Fruit fly (Drosophila melanogaster) whole organism, embryonic: ENCODE measurements around the gene CG10570.

ENCODE experiments used
- ATbp ChIP-seq: fragments of 200-800 bp; sonication (Bioruptor generic); optimal IDR thresholded peaks from 2 replicates; lab custom pipeline; 2017; ENCODE audit warnings: missing biosample characterization, mild to moderate bottlenecking, missing genetic modification characterization, missing genetic modification reagents
- BEAF-32 ChIP-seq: fragments of 200-800 bp; sonication (Bioruptor generic); optimal IDR thresholded peaks from 3 replicates; lab custom pipeline; 2017; ENCODE audit warnings: missing biosample characterization, missing genetic modification characterization, mild to moderate bottlenecking, moderate library complexity, missing genetic modification reagents
- Bteb2 ChIP-seq: fragments of 200-800 bp; sonication (Bioruptor generic); optimal IDR thresholded peaks from 2 replicates; lab custom pipeline; 2016; ENCODE audit warnings: missing biosample characterization, missing genetic modification characterization
- CG10147 ChIP-seq: fragments of 200-800 bp; sonication (Bioruptor generic); optimal IDR thresholded peaks from 2 replicates; lab custom pipeline; 2019; ENCODE audit warnings: missing biosample characterization, mild to moderate bottlenecking, missing genetic modification characterization, moderate library complexity
- CG10321 ChIP-seq: fragments of 200-800 bp; sonication (Bioruptor generic); IDR thresholded peaks from 2 replicates; pipeline ENCODE4 v1.3.6; 2022; ENCODE audit warnings: missing biosample characterization, missing genetic modification characterization
- CG11085 ChIP-seq: fragments of 200-800 bp; sonication (Bioruptor generic); IDR thresholded peaks from 2 replicates; pipeline ENCODE4 v1.3.6; 2022; ENCODE audit warnings: missing biosample characterization, missing genetic modification characterization
- CG12155 ChIP-seq: fragments of 200-800 bp; sonication (Bioruptor generic); optimal IDR thresholded peaks from 3 replicates; lab custom pipeline; 2016; ENCODE audit warnings: missing biosample characterization, missing genetic modification characterization
- CG12219 ChIP-seq: fragments of 200-800 bp; sonication (Bioruptor generic); optimal IDR thresholded peaks from 3 replicates; lab custom pipeline; 2018; ENCODE audit warnings: missing biosample characterization, mild to moderate bottlenecking, missing genetic modification characterization
- CG13424 ChIP-seq: fragments of 200-800 bp; sonication (Bioruptor generic); optimal IDR thresholded peaks from 2 replicates; lab custom pipeline; 2019; ENCODE audit warnings: missing biosample characterization, mild to moderate bottlenecking, missing genetic modification characterization, moderate library complexity
- CG14014 ChIP-seq: fragments of 200-800 bp; sonication (Bioruptor generic); IDR thresholded peaks from 2 replicates; pipeline ENCODE4 v1.3.6; 2022; ENCODE audit warnings: missing biosample characterization, missing genetic modification characterization
- CG14667 ChIP-seq: fragments of 200-800 bp; sonication (Bioruptor generic); IDR thresholded peaks from 2 replicates; pipeline ENCODE4 v1.3.6; 2022; ENCODE audit warnings: missing biosample characterization, missing genetic modification characterization
- CG15696 ChIP-seq: fragments of 200-800 bp; sonication (Bioruptor generic); optimal IDR thresholded peaks from 2 replicates; lab custom pipeline; 2019; ENCODE audit warnings: missing biosample characterization, mild to moderate bottlenecking, missing genetic modification characterization, moderate library complexity
- CG17186 ChIP-seq: fragments of 200-800 bp; sonication (Bioruptor generic); optimal IDR thresholded peaks from 3 replicates; lab custom pipeline; 2017; ENCODE audit warnings: missing biosample characterization, missing genetic modification reagents, missing genetic modification characterization
- CG17361 ChIP-seq: fragments of 200-800 bp; sonication (Bioruptor generic); IDR thresholded peaks from 3 replicates; pipeline ENCODE4 v1.3.6; 2022; ENCODE audit warnings: missing biosample characterization, missing genetic modification characterization
- CG30020 ChIP-seq: fragments of 200-800 bp; optimal IDR thresholded peaks from 2 replicates; lab custom pipeline; 2019; ENCODE audit warnings: missing biosample characterization, mild to moderate bottlenecking, missing genetic modification characterization, moderate library complexity
- CG31365 ChIP-seq: fragments of 200-800 bp; sonication (Bioruptor generic); optimal IDR thresholded peaks from 2 replicates; lab custom pipeline; 2018; ENCODE audit warnings: missing biosample characterization, mild to moderate bottlenecking, missing genetic modification characterization
- CG34422 ChIP-seq: fragments of 200-800 bp; sonication (Bioruptor generic); IDR thresholded peaks from 3 replicates; pipeline ENCODE4 v1.3.6; 2022; ENCODE audit warnings: missing biosample characterization, missing genetic modification characterization
- CG4404 ChIP-seq: fragments of 200-800 bp; sonication (Bioruptor generic); IDR thresholded peaks from 2 replicates; pipeline ENCODE4 v1.3.6; 2022; ENCODE audit warnings: missing biosample characterization, missing genetic modification characterization
- CG4424 ChIP-seq: fragments of 200-800 bp; sonication (Bioruptor generic); optimal IDR thresholded peaks from 3 replicates; lab custom pipeline; 2016; ENCODE audit warnings: missing biosample characterization, missing genetic modification characterization
- CG4730 ChIP-seq: fragments of 200-800 bp; sonication (Bioruptor generic); IDR thresholded peaks from 2 replicates; pipeline ENCODE4 v1.3.6; 2022; ENCODE audit warnings: missing biosample characterization, missing genetic modification characterization
- CG6689 ChIP-seq: fragments of 200-800 bp; sonication (Bioruptor generic); IDR thresholded peaks from 2 replicates; pipeline ENCODE4 v1.3.6; 2022; ENCODE audit warnings: missing biosample characterization, missing genetic modification characterization
- CG7372 ChIP-seq: fragments of 200-800 bp; sonication (Bioruptor generic); IDR thresholded peaks from 2 replicates; pipeline ENCODE4 v1.3.6; 2022; ENCODE audit warnings: missing biosample characterization, missing genetic modification characterization
- CG7963 ChIP-seq: fragments of 200-800 bp; sonication (Bioruptor generic); IDR thresholded peaks from 3 replicates; pipeline ENCODE4 v1.3.6; 2022; ENCODE audit warnings: missing biosample characterization, missing genetic modification characterization; ENCODE audit not compliant: partially characterized antibody
- CG9437 ChIP-seq: fragments of 200-800 bp; sonication (Bioruptor generic); optimal IDR thresholded peaks from 2 replicates; lab custom pipeline; 2018; ENCODE audit warnings: missing biosample characterization, mild to moderate bottlenecking, missing genetic modification characterization
- CG9932 ChIP-seq: fragments of 200-800 bp; sonication (Bioruptor generic); IDR thresholded peaks from 2 replicates; pipeline ENCODE4 v1.3.6; 2022; ENCODE audit warnings: missing biosample characterization, missing genetic modification characterization
- CoRest ChIP-seq: fragments of 200-800 bp; sonication (Bioruptor generic); optimal IDR thresholded peaks from 3 replicates; lab custom pipeline; 2018; ENCODE audit warnings: missing biosample characterization, mild to moderate bottlenecking, missing genetic modification characterization, moderate library complexity
- HLH54F ChIP-seq: fragments of 200-800 bp; sonication (Bioruptor generic); optimal IDR thresholded peaks from 3 replicates; lab custom pipeline; 2016; ENCODE audit warnings: missing biosample characterization, missing genetic modification characterization
- Hand ChIP-seq: fragments of 200-800 bp; sonication (Bioruptor generic); optimal IDR thresholded peaks from 2 replicates; lab custom pipeline; 2017; ENCODE audit warnings: mild to moderate bottlenecking, missing biosample characterization, missing genetic modification reagents, missing genetic modification characterization
- Hmr ChIP-seq: fragments of 200-800 bp; sonication (Bioruptor generic); optimal IDR thresholded peaks from 3 replicates; lab custom pipeline; 2017; ENCODE audit warnings: mild to moderate bottlenecking, missing biosample characterization, missing genetic modification reagents, missing genetic modification characterization
- Jarid2 ChIP-seq: fragments of 200-800 bp; sonication (Bioruptor generic); optimal IDR thresholded peaks from 3 replicates; lab custom pipeline; 2017; ENCODE audit warnings: mild to moderate bottlenecking, missing biosample characterization, missing genetic modification reagents, missing genetic modification characterization
- Lim3 ChIP-seq: fragments of 200-800 bp; sonication (Bioruptor generic); IDR thresholded peaks from 2 replicates; pipeline ENCODE4 v1.3.6; 2022; ENCODE audit warnings: missing biosample characterization, missing genetic modification characterization
- NC2β ChIP-seq: fragments of 200-800 bp; sonication (Bioruptor generic); optimal IDR thresholded peaks from 2 replicates; lab custom pipeline; 2016; ENCODE audit warnings: missing biosample characterization, missing genetic modification characterization
- Nf-YC ChIP-seq: fragments of 200-800 bp; optimal IDR thresholded peaks from 3 replicates; lab custom pipeline; 2019; ENCODE audit warnings: missing biosample characterization, mild to moderate bottlenecking, missing genetic modification characterization, moderate library complexity
- NfI ChIP-seq: fragments of 200-800 bp; sonication (Bioruptor generic); optimal IDR thresholded peaks from 3 replicates; lab custom pipeline; 2018; ENCODE audit warnings: missing biosample characterization, mild to moderate bottlenecking, missing genetic modification characterization, moderate library complexity
- Six4 ChIP-seq: fragments of 200-800 bp; sonication (Bioruptor generic); optimal IDR thresholded peaks from 2 replicates; lab custom pipeline; 2016; ENCODE audit warnings: missing biosample characterization, missing genetic modification characterization
- Sox100B ChIP-seq: fragments of 200-800 bp; sonication (Bioruptor generic); optimal IDR thresholded peaks from 3 replicates; lab custom pipeline; 2018; ENCODE audit warnings: missing biosample characterization, mild to moderate bottlenecking, missing genetic modification characterization
- Tbp ChIP-seq: fragments of >200 bp; optimal IDR thresholded peaks from 2 replicates; lab custom pipeline; 2018; ENCODE audit warnings: missing biosample characterization, missing genetic modification characterization
- ac ChIP-seq: fragments of 200-800 bp; sonication (Bioruptor generic); optimal IDR thresholded peaks from 3 replicates; lab custom pipeline; 2017; ENCODE audit warnings: missing biosample characterization, mild to moderate bottlenecking, missing genetic modification characterization
- aop ChIP-seq: fragments of 200-800 bp; sonication (Bioruptor generic); IDR thresholded peaks from 2 replicates; pipeline ENCODE4 v1.3.6; 2022; ENCODE audit warnings: missing biosample characterization, missing genetic modification characterization
- br ChIP-seq: fragments of >200 bp; optimal IDR thresholded peaks from 2 replicates; lab custom pipeline; 2017
- dan ChIP-seq: fragments of 200-800 bp; sonication (Bioruptor generic); IDR thresholded peaks from 2 replicates; pipeline ENCODE4 v1.3.6; 2022; ENCODE audit warnings: missing biosample characterization, missing genetic modification characterization
- fd102C ChIP-seq: fragments of 200-800 bp; sonication (Bioruptor generic); optimal IDR thresholded peaks from 2 replicates; lab custom pipeline; 2018; ENCODE audit warnings: missing biosample characterization, mild to moderate bottlenecking, missing genetic modification characterization, moderate library complexity
- gfzf ChIP-seq: fragments of 200-800 bp; sonication (Bioruptor generic); optimal IDR thresholded peaks from 2 replicates; lab custom pipeline; 2016; ENCODE audit warnings: missing biosample characterization, mild to moderate bottlenecking, missing genetic modification characterization, moderate library complexity
- gt ChIP-seq: fragments of 200-800 bp; sonication (Bioruptor generic); IDR thresholded peaks from 2 replicates; pipeline ENCODE4 v1.3.6; 2022; ENCODE audit warnings: missing biosample characterization, missing genetic modification characterization
- kay ChIP-seq: fragments of 200-800 bp; sonication (Bioruptor generic); optimal IDR thresholded peaks from 2 replicates; lab custom pipeline; 2016; ENCODE audit warnings: missing biosample characterization, missing genetic modification characterization
- phol ChIP-seq: fragments of 200-800 bp; sonication (Bioruptor generic); optimal IDR thresholded peaks from 3 replicates; lab custom pipeline; 2018; ENCODE audit warnings: missing biosample characterization, mild to moderate bottlenecking, missing genetic modification characterization, moderate library complexity
- pnt ChIP-seq: fragments of 200-800 bp; sonication (Bioruptor generic); optimal IDR thresholded peaks from 3 replicates; lab custom pipeline; 2016; ENCODE audit warnings: missing biosample characterization, missing genetic modification characterization
- prd ChIP-seq, 3 experiments: fragments of >200 bp in 2 of 3; fragments of 200-800 bp in 1 of 3; sonication (Bioruptor generic) in 1 of 3; optimal IDR thresholded peaks in 2 of 3; IDR thresholded peaks in 1 of 3; 2 replicates in 2 of 3; 3 replicates in 1 of 3; pipeline versions ENCODE4 v1.3.6 to Lab custom; 2017 to 2022; ENCODE audit warnings: missing biosample characterization in 1 of 3, missing genetic modification characterization in 1 of 3
- repo ChIP-seq: fragments of 200-800 bp; sonication (Bioruptor generic); optimal IDR thresholded peaks from 2 replicates; lab custom pipeline; 2016; ENCODE audit warnings: missing biosample characterization, missing genetic modification characterization
- ro ChIP-seq: fragments of 200-800 bp; sonication (Bioruptor generic); IDR thresholded peaks from 2 replicates; pipeline ENCODE4 v1.3.6; 2022; ENCODE audit warnings: missing biosample characterization, missing genetic modification characterization
- unpg ChIP-seq: fragments of 200-800 bp; sonication (Bioruptor generic); optimal IDR thresholded peaks from 3 replicates; lab custom pipeline; 2018; ENCODE audit warnings: missing biosample characterization, mild to moderate bottlenecking, missing genetic modification characterization, moderate library complexity

The CG10570 gene

DNA sequence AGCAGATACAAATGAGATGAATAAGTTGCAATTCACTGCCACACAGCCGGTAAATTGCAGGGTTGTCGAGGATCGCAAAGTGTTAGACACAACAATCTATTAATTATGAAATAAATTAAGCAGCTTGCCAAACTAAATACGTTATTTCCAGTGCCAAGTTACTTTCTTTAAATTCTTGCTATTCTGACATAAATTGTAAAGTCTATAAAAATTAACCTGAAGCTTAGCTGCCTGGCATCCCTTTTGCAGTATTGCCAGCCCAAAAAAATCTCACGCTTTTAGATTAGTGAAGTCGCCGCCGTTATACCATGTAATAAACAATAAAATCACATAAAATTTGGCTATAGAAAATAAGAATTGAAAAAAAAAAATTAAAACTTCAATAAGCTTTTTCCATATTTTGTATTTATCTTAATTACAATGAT, 46.6 kb upstream of the CG10570 start (continued):
- peak; percentile 68 for TF ChIP-seq CG10321
- TF ChIP-seq CG4404 = peak; percentile 81
- TF ChIP-seq Bteb2 = peak; percentile 90
- peak; percentile 91 for TF ChIP-seq CG7372
- peak; percentile 60 for TF ChIP-seq Jarid2 (GFP tag; lab: Kevin White, UChicago)
- peak; percentile 84 for TF ChIP-seq pnt (GFP tag; lab: Kevin White, UChicago)
- peak; percentile 95 for TF ChIP-seq unpg (GFP tag; lab: Kevin White, UChicago)
- peak; percentile 73 for TF ChIP-seq Hand (GFP tag; lab: Kevin White, UChicago)
- TF ChIP-seq CG12155 = peak; percentile 89
- peak; percentile 84 for TF ChIP-seq Sox100B (GFP tag; lab: Kevin White, UChicago)
- TF ChIP-seq Tbp (GFP tag; lab: Kevin White, UChicago) = no peak
- TF ChIP-seq prd (optimal IDR thresholded peaks at IDR 0.05; lab: Kevin White, UChicago) = no peak
- TF ChIP-seq prd (GFP tag; IDR thresholded peaks at IDR 0.05; lab: Robert Waterston, UW) = peak; percentile 90
- TF ChIP-seq CG11085 (GFP tag; lab: Robert Waterston, UW) = peak; percentile 83
- TF ChIP-seq CG14014 (GFP tag; lab: Robert Waterston, UW) = peak; percentile 87
- peak; percentile 16 for TF ChIP-seq ac (GFP tag; lab: Kevin White, UChicago)
- no peak for TF ChIP-seq aop
- peak; percentile 94 for TF ChIP-seq phol (tag; lab: Kevin White, UChicago)
- peak; percentile 87 for TF ChIP-seq CG12219 (GFP tag; lab: Kevin White, UChicago)
- 0 out of 2 replicates have a peak, but pooled peaks have one; percentile 13 for TF ChIP-seq dan (GFP tag; lab: Robert Waterston, UW)
- peak; percentile 96 for TF ChIP-seq CG13424 (tag; lab: Kevin White, UChicago)
- peak; percentile 87 for TF ChIP-seq CG4730 (GFP tag; lab: Robert Waterston, UW)
- TF ChIP-seq gfzf (GFP tag; lab: Kevin White, UChicago) = no peak
- peak; percentile 50 for TF ChIP-seq BEAF-32 (GFP tag; lab: Kevin White, UChicago)
- no peak for TF ChIP-seq CG7963
- TF ChIP-seq repo (GFP tag; lab: Kevin White, UChicago) = peak; percentile 64
- TF ChIP-seq CG14667 (GFP tag; lab: Robert Waterston, UW) = peak; percentile 87
- peak; percentile 92 for TF ChIP-seq HLH54F
- TF ChIP-seq kay = peak; percentile 39
- TF ChIP-seq CG4424 = peak; percentile 89
- peak; percentile 70 for TF ChIP-seq CG31365 (tag; lab: Kevin White, UChicago)
- peak; percentile 65 for TF ChIP-seq gt (GFP tag; lab: Robert Waterston, UW)
- TF ChIP-seq CG17361 (GFP tag; lab: Robert Waterston, UW) = peak; percentile 90
- TF ChIP-seq Hmr (GFP tag; lab: Kevin White, UChicago) = peak; percentile 92
- peak; percentile 91 for TF ChIP-seq ATbp (GFP tag; lab: Kevin White, UChicago)
- peak; percentile 92 for TF ChIP-seq CG6689 (GFP tag; lab: Robert Waterston, UW)
- TF ChIP-seq CG10147 (GFP tag; lab: Kevin White, UChicago) = peak; percentile 82
- peak; percentile 52 for TF ChIP-seq CG30020 (tag; lab: Kevin White, UChicago)
- peak; percentile 83 for TF ChIP-seq Nf-YC (tag; lab: Kevin White, UChicago)
- TF ChIP-seq CG9932 = peak; percentile 84
- TF ChIP-seq CG15696 (tag; lab: Kevin White, UChicago) = peak; percentile 80
- peak; percentile 95 for TF ChIP-seq NfI (GFP tag; lab: Kevin White, UChicago)
- TF ChIP-seq CG9437 (GFP tag; lab: Kevin White, UChicago) = peak; percentile 73
- peak; percentile 40 for TF ChIP-seq CG17186 (GFP tag; lab: Kevin White, UChicago)
- TF ChIP-seq Six4 (GFP tag; lab: Kevin White, UChicago) = peak; percentile 87
- peak; percentile 94 for TF ChIP-seq CoRest
- no peak for TF ChIP-seq fd102C (GFP tag; lab: Kevin White, UChicago)
- TF ChIP-seq br (lab: Kevin White, UChicago) = no peak
- TF ChIP-seq ro (GFP tag; lab: Robert Waterston, UW) = peak; percentile 48; the same call in 1 of the 2 replicates
- peak; percentile 87 for TF ChIP-seq NC2β
- TF ChIP-seq CG34422 (GFP tag; lab: Robert Waterston, UW) = peak; percentile 93
- TF ChIP-seq Lim3 (GFP tag; lab: Robert Waterston, UW) = 0 out of 2 replicates have a peak, but pooled peaks have one; percentile 13
